Fruit fly (Drosophila melanogaster): ENCODE results near the gene Nup133.
A peak's percentile ranks its signal among the peaks of the same experiment; 100 is the strongest.

Nup133 gene

dm6 chr3R:22686336-22686874, 4.0 kb upstream of the Nup133 start, which contains the start of the genes Gclm and CG17625 (continued):
- TF ChIP-seq Scr (GFP tag; IDR thresholded peaks at IDR 0.05; ENCODE audit: partially characterized antibody) (peak; percentile 76), BtbVII (GFP tag; optimal IDR thresholded peaks at IDR 0.05) (peak; percentile 39), emc (GFP tag; optimal IDR thresholded peaks at IDR 0.05) (no peak), dati (GFP tag; IDR thresholded peaks at IDR 0.05) (no peak), pnt (GFP tag; optimal IDR thresholded peaks at IDR 0.05) (no peak), Trl (optimal IDR thresholded peaks at IDR 0.05) (no peak), Trl (GFP tag; optimal IDR thresholded peaks at IDR 0.05) (no peak), HLH3B (GFP tag; IDR thresholded peaks at IDR 0.05) (peak; percentile 41; the same call in 1 of the 2 replicates), CG31441 (GFP tag; IDR thresholded peaks at IDR 0.05) (peak; percentile 52; the same call in 1 of the 2 replicates), CG15011 (GFP tag; optimal IDR thresholded peaks at IDR 0.05) (no peak), jumu (GFP tag; optimal IDR thresholded peaks at IDR 0.05) (peak; percentile 3), B-H1 (GFP tag; IDR thresholded peaks at IDR 0.05) (no peak), CG42726 (GFP tag; IDR thresholded peaks at IDR 0.05; ENCODE audit: partially characterized antibody) (peak; percentile 43; the same call in 1 of the 2 replicates), CG12942 (GFP tag; optimal IDR thresholded peaks at IDR 0.05) (peak; percentile 4), Doc2 (GFP tag; IDR thresholded peaks at IDR 0.05) (no peak), CG14710 (tag; optimal IDR thresholded peaks at IDR 0.05) (peak; percentile 84), chm (GFP tag; IDR thresholded peaks at IDR 0.05) (peak; percentile 66; the same call in 1 of the 2 replicates), br (optimal IDR thresholded peaks at IDR 0.05) (no peak), trem (tag; optimal IDR thresholded peaks at IDR 0.05) (peak; percentile 58), CG8290 (GFP tag; optimal IDR thresholded peaks at IDR 0.05) (peak; percentile 33), CG8290 (tag; optimal IDR thresholded peaks at IDR 0.05) (no peak), sr (GFP tag; IDR thresholded peaks at IDR 0.05) (no peak), tll (GFP tag; optimal IDR thresholded peaks at IDR 0.05) (no peak), CG2202 (tag; optimal IDR thresholded peaks at IDR 0.05) (no peak), Lhr (GFP tag; optimal IDR thresholded peaks at IDR 0.05) (peak; percentile 29), yki (optimal IDR thresholded peaks at IDR 0.05) (no peak), nmo (GFP tag; optimal IDR thresholded peaks at IDR 0.05) (peak; percentile 70), Bgb (GFP tag; IDR thresholded peaks at IDR 0.05; ENCODE audit: partially characterized antibody) (peak; percentile 83), cas (GFP tag; IDR thresholded peaks at IDR 0.05) (no peak), CG8924 (tag; optimal IDR thresholded peaks at IDR 0.05) (peak; percentile 67), croc (GFP tag; conservative IDR thresholded peaks at IDR 0.05) (no peak), CG43689 (GFP tag; IDR thresholded peaks at IDR 0.05) (no peak), eve (GFP tag; optimal IDR thresholded peaks at IDR 0.05) (no peak), TFAM (GFP tag; optimal IDR thresholded peaks at IDR 0.05) (no peak), CG15479 (GFP tag; optimal IDR thresholded peaks at IDR 0.05) (no peak), CG11695 (GFP tag; IDR thresholded peaks at IDR 0.05) (no peak), Dbx (GFP tag; IDR thresholded peaks at IDR 0.05) (peak; percentile 85), fu2 (GFP tag; optimal IDR thresholded peaks at IDR 0.05) (peak; percentile 14), fd102C (GFP tag; optimal IDR thresholded peaks at IDR 0.05) (no peak), nau (GFP tag; optimal IDR thresholded peaks at IDR 0.05) (no peak), ranshi (GFP tag; IDR thresholded peaks at IDR 0.05) (0 out of 2 replicates have a peak, but pooled peaks have one; percentile 4), CG16815 (GFP tag; optimal IDR thresholded peaks at IDR 0.05) (peak; percentile 7), CG6254 (GFP tag; optimal IDR thresholded peaks at IDR 0.05) (peak; percentile 31), corto (GFP tag; optimal IDR thresholded peaks at IDR 0.05) (no peak), Nf-YB (GFP tag; optimal IDR thresholded peaks at IDR 0.05) (peak; percentile 23), CTCF (GFP tag; optimal IDR thresholded peaks at IDR 0.05) (peak; percentile 32), hbn (GFP tag; IDR thresholded peaks at IDR 0.05; ENCODE audit: partially characterized antibody) (peak; percentile 61), CG9797 (GFP tag; optimal IDR thresholded peaks at IDR 0.05) (peak; percentile 24), CG7271 (tag; optimal IDR thresholded peaks at IDR 0.05) (no peak), CG2199 (GFP tag; IDR thresholded peaks at IDR 0.05) (peak; percentile 61; the same call in 1 of the 3 replicates), CG17186 (GFP tag; optimal IDR thresholded peaks at IDR 0.05) (peak; percentile 34), PHDP (tag; optimal IDR thresholded peaks at IDR 0.05) (peak; percentile 50)
